Fruit fly (Drosophila melanogaster) whole organism: Measurements from ENCODE around the gene CG33191.

Source experiments
- Dll ChIP-seq: fragments of >200 bp; optimal IDR thresholded peaks from 2 replicates; lab custom pipeline; 2017
- EcR ChIP-seq, 2 experiments: fragments of >200 bp; optimal IDR thresholded peaks; 2 replicates each; lab custom pipeline; 2017; ENCODE audit warnings: missing biosample characterization in 2 of 2, missing genetic modification characterization in 2 of 2, missing genetic modification reagents in 2 of 2

- TF ChIP-seq EcR (GFP tag; optimal IDR thresholded peaks at IDR 0.05; lab: Kevin White, UChicago) (no peak), Dll (lab: Kevin White, UChicago) (no peak)
Measured at dm6 chr3R:8794384-8794783, 14.7 kb upstream of the CG33191 start, which contains the start of gene Ir85a.
